Worm (Caenorhabditis elegans): ENCODE results near the gene srx-46.

Gene srx-46

ce11 chrV:9338452-9338851, 14.6 kb upstream of the srx-46 start (continued):
- TF ChIP-seq nhr-11 (tag; optimal IDR thresholded peaks at IDR 0.05): no peak
- TF ChIP-seq R02D3.7 (tag; optimal IDR thresholded peaks at IDR 0.05): no peak
- no peak for TF ChIP-seq mml-1 (tag; optimal IDR thresholded peaks at IDR 0.05)
- no peak for TF ChIP-seq aly-2 (tag; optimal IDR thresholded peaks at IDR 0.05)
- no peak for TF ChIP-seq lin-15B (tag; optimal IDR thresholded peaks at IDR 0.05)
- no peak for TF ChIP-seq egl-5 (tag; optimal IDR thresholded peaks at IDR 0.05)
- TF ChIP-seq fkh-2 (tag; optimal IDR thresholded peaks at IDR 0.05): no peak
- TF ChIP-seq egl-27 (tag; optimal IDR thresholded peaks at IDR 0.05): no peak
- no peak for TF ChIP-seq daf-12 (tag; optimal IDR thresholded peaks at IDR 0.05)
- TF ChIP-seq ztf-4 (tag; optimal IDR thresholded peaks at IDR 0.05): no peak
- TF ChIP-seq lsy-12 (tag; optimal IDR thresholded peaks at IDR 0.05): peak; percentile 78
- no peak for TF ChIP-seq mdl-1 (tag; optimal IDR thresholded peaks at IDR 0.05)
- TF ChIP-seq elt-2 (tag; optimal IDR thresholded peaks at IDR 0.05): peak; percentile 43
- TF ChIP-seq elt-1 (tag; optimal IDR thresholded peaks at IDR 0.05): no peak
- TF ChIP-seq snpc-4 (tag; optimal IDR thresholded peaks at IDR 0.05): no peak

- TF ChIP-seq nhr-43 (tag; optimal IDR thresholded peaks at IDR 0.05; ENCODE audit: poor library complexity, severe bottlenecking): peak; percentile 28
- peak; percentile 3 for TF ChIP-seq elt-2 (tag; optimal IDR thresholded peaks at IDR 0.05)
- peak; percentile 47 for TF ChIP-seq nhr-25 (tag; optimal IDR thresholded peaks at IDR 0.05)
- TF ChIP-seq elt-1 (tag; optimal IDR thresholded peaks at IDR 0.05): no peak
These were observed 12.7 kb upstream of the srx-46 start for ce11 chrV:9340318-9340717.

- TF ChIP-seq lin-15B (tag; optimal IDR thresholded peaks at IDR 0.05) (no peak), ceh-28 (tag; optimal IDR thresholded peaks at IDR 0.05) (no peak), unc-39 (tag; optimal IDR thresholded peaks at IDR 0.05) (no peak), mdl-1 (tag; optimal IDR thresholded peaks at IDR 0.05) (no peak), unc-62 (GFP tag; optimal IDR thresholded peaks at IDR 0.05) (no peak), lin-39 (tag; optimal IDR thresholded peaks at IDR 0.05) (peak; percentile 34), daf-12 (tag; optimal IDR thresholded peaks at IDR 0.05) (no peak), ama-1 (optimal IDR thresholded peaks at IDR 0.05) (peak; percentile 42), pha-4 (tag; optimal IDR thresholded peaks at IDR 0.05) (peak; percentile 17), nhr-43 (tag; optimal IDR thresholded peaks at IDR 0.05; ENCODE audit: poor library complexity, severe bottlenecking) (peak; percentile 25)
These were observed 9.9 kb upstream of the srx-46 start for ce11 chrV:9342965-9343628.

ce11 chrV:9343629-9344624, 9.1 kb upstream of the srx-46 start, which contains the start of gene tos-1:
TSS of gene tos-1 (minus strand) at chrV:9344203.
- TF ChIP-seq ceh-9 (tag; optimal IDR thresholded peaks at IDR 0.05) (no peak), nhr-12 (tag; optimal IDR thresholded peaks at IDR 0.05) (no peak), nhr-11 (tag; optimal IDR thresholded peaks at IDR 0.05) (peak; percentile 97), elt-2 (tag; optimal IDR thresholded peaks at IDR 0.05) (peak; percentile 93), egl-5 (tag; optimal IDR thresholded peaks at IDR 0.05) (peak; percentile 96), lin-15B (tag; optimal IDR thresholded peaks at IDR 0.05) (peak; percentile 86), nhr-28 (tag; optimal IDR thresholded peaks at IDR 0.05) (peak; percentile 73), egl-27 (tag; optimal IDR thresholded peaks at IDR 0.05) (peak; percentile 75), pqm-1 (tag; optimal IDR thresholded peaks at IDR 0.05) (peak; percentile 76), ama-1 (optimal IDR thresholded peaks at IDR 0.05) (peak; percentile 100), mdl-1 (tag; optimal IDR thresholded peaks at IDR 0.05) (peak; percentile 97), zag-1 (tag; optimal IDR thresholded peaks at IDR 0.05) (peak; percentile 64), ztf-4 (tag; optimal IDR thresholded peaks at IDR 0.05) (peak; percentile 86), tbx-2 (tag; optimal IDR thresholded peaks at IDR 0.05) (peak; percentile 94), nhr-77 (tag; optimal IDR thresholded peaks at IDR 0.05) (peak; percentile 62), skn-1 (tag; optimal IDR thresholded peaks at IDR 0.05) (peak; percentile 93), hmg-11 (tag; optimal IDR thresholded peaks at IDR 0.05) (peak; percentile 75), snpc-4 (tag; optimal IDR thresholded peaks at IDR 0.05) (peak; percentile 53), pha-4 (tag; optimal IDR thresholded peaks at IDR 0.05) (peak; percentile 98), nhr-76 (tag; optimal IDR thresholded peaks at IDR 0.05) (peak; percentile 76), nhr-43 (tag; optimal IDR thresholded peaks at IDR 0.05; ENCODE audit: poor library complexity, severe bottlenecking) (peak; percentile 93), unc-39 (tag; optimal IDR thresholded peaks at IDR 0.05) (no peak), fkh-2 (tag; optimal IDR thresholded peaks at IDR 0.05) (no peak), lin-39 (tag; optimal IDR thresholded peaks at IDR 0.05) (peak; percentile 90), ceh-16 (tag; optimal IDR thresholded peaks at IDR 0.05) (no peak), elt-3 (tag; optimal IDR thresholded peaks at IDR 0.05) (peak; percentile 22 to 95 (median 91)), nfya-1 (tag; optimal IDR thresholded peaks at IDR 0.05; ENCODE audit: insufficient read depth) (peak; percentile 90), nhr-25 (tag; optimal IDR thresholded peaks at IDR 0.05) (peak; percentile 99), ztf-11 (tag; optimal IDR thresholded peaks at IDR 0.05) (peak; percentile 7), jun-1 (tag; optimal IDR thresholded peaks at IDR 0.05) (peak; percentile 98), R02D3.7 (tag; optimal IDR thresholded peaks at IDR 0.05) (peak; percentile 93), elt-1 (tag; optimal IDR thresholded peaks at IDR 0.05) (peak; percentile 43), sea-2 (GFP tag; optimal IDR thresholded peaks at IDR 0.05) (peak; percentile 90), nhr-67 (tag; optimal IDR thresholded peaks at IDR 0.05) (no peak), ZK546.5 (tag; optimal IDR thresholded peaks at IDR 0.05) (peak; percentile 47)

All from whole organism, L3 larva.